Fruit fly (Drosophila melanogaster): ENCODE data around the gene ems.

The ems gene

dm6 chr3R:13914760-13915417, 13.2 kb downstream of the ems start (continued):
- TF ChIP-seq H15 (GFP tag; IDR thresholded peaks at IDR 0.05) (peak; percentile 64; the same call in 2 of the 3 replicates), CG3995 (GFP tag; optimal IDR thresholded peaks at IDR 0.05) (peak; percentile 15), CG15696 (tag; optimal IDR thresholded peaks at IDR 0.05) (peak; percentile 49), Bteb2 (GFP tag; optimal IDR thresholded peaks at IDR 0.05) (peak; percentile 44), CG34422 (GFP tag; IDR thresholded peaks at IDR 0.05) (peak; percentile 78; the same call in 2 of the 3 replicates), CG11560 (tag; IDR thresholded peaks at IDR 0.05) (peak; percentile 47; the same call in 1 of the 3 replicates), CG7357 (GFP tag; IDR thresholded peaks at IDR 0.05) (peak; percentile 73), D19A (tag; optimal IDR thresholded peaks at IDR 0.05) (peak; percentile 64), D (optimal IDR thresholded peaks at IDR 0.05) (no peak), D (GFP tag; optimal IDR thresholded peaks at IDR 0.05) (peak; percentile 60), CG10431 (GFP tag; optimal IDR thresholded peaks at IDR 0.05) (no peak), MESR4 (GFP tag; optimal IDR thresholded peaks at IDR 0.05) (no peak), psq (GFP tag; optimal IDR thresholded peaks at IDR 0.05) (no peak), NfI (GFP tag; optimal IDR thresholded peaks at IDR 0.05) (peak; percentile 47), luna (GFP tag; optimal IDR thresholded peaks at IDR 0.05) (no peak), CG14441 (GFP tag; IDR thresholded peaks at IDR 0.05) (peak; percentile 86), CG18599 (GFP tag; optimal IDR thresholded peaks at IDR 0.05) (peak; percentile 68), CG4404 (GFP tag; IDR thresholded peaks at IDR 0.05) (peak; percentile 64), vnd (GFP tag; IDR thresholded peaks at IDR 0.05; ENCODE audit: partially characterized antibody) (no peak), CG1603 (tag; optimal IDR thresholded peaks at IDR 0.05) (peak; percentile 84), CG34224 (GFP tag; IDR thresholded peaks at IDR 0.05; ENCODE audit: partially characterized antibody) (no peak), CG11085 (GFP tag; IDR thresholded peaks at IDR 0.05) (peak; percentile 55; the same call in 1 of the 2 replicates), C15 (GFP tag; IDR thresholded peaks at IDR 0.05) (0 out of 3 replicates have a peak, but pooled peaks have one; percentile 13), CG10321 (GFP tag; IDR thresholded peaks at IDR 0.05) (0 out of 2 replicates have a peak, but pooled peaks have one; percentile 26), Atf-2 (GFP tag; optimal IDR thresholded peaks at IDR 0.05) (peak; percentile 76), wek (GFP tag; optimal IDR thresholded peaks at IDR 0.05) (peak; percentile 50), Hmr (GFP tag; optimal IDR thresholded peaks at IDR 0.05) (peak; percentile 64), CoRest (tag; optimal IDR thresholded peaks at IDR 0.05) (peak; percentile 83), CG4617 (GFP tag; optimal IDR thresholded peaks at IDR 0.05; ENCODE audit: borderline replicate concordance) (peak; percentile 31), pum (GFP tag; optimal IDR thresholded peaks at IDR 0.05) (peak; percentile 81), CG17359 (tag; optimal IDR thresholded peaks at IDR 0.05) (peak; percentile 81), CG6272 (GFP tag; IDR thresholded peaks at IDR 0.05) (peak; percentile 44; the same call in 1 of the 2 replicates), z (GFP tag; IDR thresholded peaks at IDR 0.05) (0 out of 3 replicates have a peak, but pooled peaks have one; percentile 44), HmgZ (tag; optimal IDR thresholded peaks at IDR 0.05) (peak; percentile 6), CG16779 (GFP tag; IDR thresholded peaks at IDR 0.05) (peak; percentile 75; the same call in 1 of the 2 replicates), Dref (GFP tag; IDR thresholded peaks at IDR 0.05) (peak; percentile 27; the same call in 1 of the 2 replicates), phol (tag; optimal IDR thresholded peaks at IDR 0.05) (peak; percentile 80), CG12391 (tag; optimal IDR thresholded peaks at IDR 0.05) (peak; percentile 80), CG12155 (GFP tag; optimal IDR thresholded peaks at IDR 0.05) (peak; percentile 39), CG33213 (GFP tag; optimal IDR thresholded peaks at IDR 0.05) (peak; percentile 65), Adf1 (GFP tag; IDR thresholded peaks at IDR 0.05) (no peak), Drgx (GFP tag; IDR thresholded peaks at IDR 0.05) (no peak), kni (GFP tag; optimal IDR thresholded peaks at IDR 0.05) (no peak), yki (optimal IDR thresholded peaks at IDR 0.05) (no peak), CG3407 (GFP tag; optimal IDR thresholded peaks at IDR 0.05) (peak; percentile 41), amos (GFP tag; IDR thresholded peaks at IDR 0.05; ENCODE audit: partially characterized antibody) (no peak), chinmo (GFP tag; IDR thresholded peaks at IDR 0.05; ENCODE audit: partially characterized antibody) (0 out of 4 replicates have a peak, but pooled peaks have one; percentile 62), crc (GFP tag; optimal IDR thresholded peaks at IDR 0.05) (peak; percentile 62), Ada2b (GFP tag; IDR thresholded peaks at IDR 0.05) (peak; percentile 84)

Measured in whole organism, embryonic.